Fruit fly (Drosophila melanogaster) whole organism, wandering third instar larva: ENCODE measurements around the gene CG33285.

Source experiments
- CG9705 ChIP-seq: fragments of 200-800 bp; sonication (Bioruptor generic); optimal IDR thresholded peaks from 2 replicates; lab custom pipeline; 2018; ENCODE audit warnings: missing biosample characterization, mild to moderate bottlenecking, missing genetic modification characterization
- Dfd ChIP-seq: fragments of >200 bp; optimal IDR thresholded peaks from 2 replicates; lab custom pipeline; 2017; ENCODE audit warnings: missing biosample characterization, missing genetic modification characterization
- Mio ChIP-seq: sonication (Bioruptor generic); optimal IDR thresholded peaks from 2 replicates; lab custom pipeline; 2016; ENCODE audit warnings: missing biosample characterization, missing genetic modification characterization
- psq ChIP-seq: fragments of 200-800 bp; sonication (Bioruptor generic); optimal IDR thresholded peaks from 3 replicates; lab custom pipeline; 2017; ENCODE audit warnings: missing biosample characterization, mild to moderate bottlenecking, missing genetic modification characterization, moderate library complexity
- rgr ChIP-seq: fragments of 200-800 bp; sonication (Bioruptor generic); optimal IDR thresholded peaks from 3 replicates; lab custom pipeline; 2016; ENCODE audit warnings: missing biosample characterization, mild to moderate bottlenecking, missing genetic modification characterization
- sage ChIP-seq: fragments of 200-800 bp; sonication (Bioruptor generic); optimal IDR thresholded peaks from 2 replicates; lab custom pipeline; 2016; ENCODE audit warnings: missing biosample characterization, mild to moderate bottlenecking, missing genetic modification characterization

- TF ChIP-seq CG9705 (GFP tag; lab: Kevin White, UChicago), result no peak
- TF ChIP-seq Mio, result no peak
- no peak for TF ChIP-seq sage
- TF ChIP-seq rgr (GFP tag; lab: Kevin White, UChicago), result no peak
- no peak for TF ChIP-seq Dfd
- TF ChIP-seq psq (GFP tag; lab: Kevin White, UChicago), result no peak
These were observed 33.0 kb downstream of the CG33285 start for dm6 chr3L:21055839-21056238.
